Fruit fly (Drosophila melanogaster): ENCODE results near the gene Kap3.

- TF ChIP-seq pan (optimal IDR thresholded peaks at IDR 0.05) (no peak), Dif (GFP tag; optimal IDR thresholded peaks at IDR 0.05; ENCODE audit: partially characterized antibody) (no peak), psq (GFP tag; optimal IDR thresholded peaks at IDR 0.05) (no peak)
These were observed 19.2 kb upstream of the Kap3 start, which contains the start of gene Pa1 for dm6 chrX:11359081-11359481.
